Worm (Caenorhabditis elegans) whole organism, young adult: ENCODE results near the gene dhs-19.

Source experiments
- bed-1 ChIP-seq: fragments of 200-800 bp; sonication (Bioruptor generic); IDR thresholded peaks from 2 replicates; pipeline ENCODE4 v1.3.6; 2022; ENCODE audit warnings: missing genetic modification reagents, missing genetic modification characterization, missing compliant biosample characterization
- chd-7 ChIP-seq: sonication (generic microtip); optimal IDR thresholded peaks from 2 replicates; lab custom pipeline; 2016; ENCODE audit warnings: mild to moderate bottlenecking, missing genetic modification characterization, moderate library complexity, missing compliant biosample characterization
- madf-8 ChIP-seq: fragments of 200-800 bp; sonication (Bioruptor generic); conservative IDR thresholded peaks from 2 replicates; pipeline ENCODE4 v1.3.6; 2022; ENCODE audit warnings: missing genetic modification reagents, missing genetic modification characterization, missing compliant biosample characterization
- somi-1 ChIP-seq: fragments of 200-800 bp; sonication (Bioruptor generic); optimal IDR thresholded peaks from 2 replicates; lab custom pipeline; 2018; ENCODE audit warnings: mild to moderate bottlenecking, missing genetic modification characterization, missing compliant biosample characterization

ce11 chrV:11532964-11533363 is 42.7 kb upstream of the dhs-19 start:
- TF ChIP-seq somi-1 (GFP tag; lab: Kevin White, UChicago) (no peak), madf-8 (GFP tag; lab: Robert Waterston, UW) (no peak), chd-7 (tag; lab: Kevin White, UChicago) (no peak), bed-1 (GFP tag; lab: Robert Waterston, UW) (no peak)
